Worm (Caenorhabditis elegans) whole organism, L2 larva: ENCODE results near the gene sra-4.

Experiments
- Y55F3AM.14 ChIP-seq: fragments of 200-800 bp; sonication (Bioruptor generic); optimal IDR thresholded peaks from 2 replicates; lab custom pipeline; 2018; ENCODE audit warnings: mild to moderate bottlenecking, missing genetic modification characterization, missing compliant biosample characterization
- lsy-2 ChIP-seq, 2 experiments: fragments of 150-350 bp in 1 of 2; sonication (generic microtip) in 1 of 2; optimal IDR thresholded peaks; 2 replicates each; lab custom pipeline; 2014 to 2017; ENCODE audit warnings: missing biosample characterization in 2 of 2, missing genetic modification characterization in 2 of 2

- TF ChIP-seq Y55F3AM.14 (no peak), lsy-2 (tag; optimal IDR thresholded peaks at IDR 0.05; lab: Kevin White, UChicago) (no peak)
These were observed 13.9 kb upstream of the sra-4 start for ce11 chrII:9556582-9556981.
